Worm (Caenorhabditis elegans) whole organism, L2 larva: ENCODE measurements around the gene K06A4.10.

Source experiments
- C34F6.9 ChIP-seq: fragments of 150-350 bp; optimal IDR thresholded peaks from 2 replicates; lab custom pipeline; 2014; ENCODE audit warnings: missing biosample characterization, missing genetic modification characterization
- F13H6.1 ChIP-seq: sonication (generic microtip); optimal IDR thresholded peaks from 2 replicates; lab custom pipeline; 2016; ENCODE audit warnings: missing genetic modification characterization, missing compliant biosample characterization
- R02D3.7 ChIP-seq: fragments of 150-350 bp; optimal IDR thresholded peaks from 2 replicates; lab custom pipeline; 2014; ENCODE audit warnings: missing biosample characterization, missing genetic modification characterization
- ZK546.5 ChIP-seq: sonication (generic microtip); optimal IDR thresholded peaks from 2 replicates; lab custom pipeline; 2017; ENCODE audit warnings: missing biosample characterization, missing genetic modification characterization
- aly-2 ChIP-seq: fragments of 150-350 bp; optimal IDR thresholded peaks from 2 replicates; lab custom pipeline; 2014; ENCODE audit warnings: missing biosample characterization, missing genetic modification characterization
- blmp-1 ChIP-seq: sonication (generic microtip); optimal IDR thresholded peaks from 2 replicates; lab custom pipeline; 2017; ENCODE audit warnings: missing genetic modification characterization, mild to moderate bottlenecking, missing compliant biosample characterization, antibody characterized with exemption, moderate library complexity; ENCODE audit not compliant: insufficient read depth
- ceh-16 ChIP-seq: fragments of 150-350 bp; optimal IDR thresholded peaks from 2 replicates; lab custom pipeline; 2014; ENCODE audit warnings: missing biosample characterization, missing genetic modification characterization
- ceh-82 ChIP-seq: fragments of 150-350 bp; optimal IDR thresholded peaks from 2 replicates; lab custom pipeline; 2014; ENCODE audit warnings: missing biosample characterization, missing genetic modification characterization
- crh-2 ChIP-seq: sonication (generic microtip); optimal IDR thresholded peaks from 2 replicates; lab custom pipeline; 2017; ENCODE audit warnings: missing biosample characterization, missing genetic modification characterization
- dmd-4 ChIP-seq: sonication (generic microtip); optimal IDR thresholded peaks from 2 replicates; lab custom pipeline; 2017; ENCODE audit warnings: missing biosample characterization, missing genetic modification characterization
- elt-3 ChIP-seq: sonication (generic microtip); optimal IDR thresholded peaks from 2 replicates; lab custom pipeline; 2017; ENCODE audit warnings: missing biosample characterization, missing genetic modification characterization
- fos-1 ChIP-seq: fragments of 150-350 bp; optimal IDR thresholded peaks from 2 replicates; lab custom pipeline; 2014; ENCODE audit warnings: missing biosample characterization, missing genetic modification characterization
- gmeb-1 ChIP-seq: fragments of 150-350 bp; optimal IDR thresholded peaks from 2 replicates; lab custom pipeline; 2014; ENCODE audit warnings: missing biosample characterization, missing genetic modification characterization
- lin-11 ChIP-seq: fragments of 150-350 bp; sonication (generic microtip); optimal IDR thresholded peaks from 2 replicates; lab custom pipeline; 2014; ENCODE audit warnings: missing biosample characterization, missing genetic modification characterization, inconsistent platforms, mixed read lengths
- lin-39 ChIP-seq: fragments of 150-350 bp; optimal IDR thresholded peaks from 2 replicates; lab custom pipeline; 2014; ENCODE audit warnings: missing biosample characterization, missing genetic modification reagents, missing genetic modification characterization
- lsy-2 ChIP-seq, 2 experiments: fragments of 150-350 bp in 1 of 2; sonication (generic microtip) in 1 of 2; optimal IDR thresholded peaks; 2 replicates each; lab custom pipeline; 2014 to 2017; ENCODE audit warnings: missing biosample characterization in 2 of 2, missing genetic modification characterization in 2 of 2
- mdl-1 ChIP-seq, 2 experiments: fragments of 150-350 bp in 1 of 2; sonication (generic microtip) in 1 of 2; optimal IDR thresholded peaks; 2 replicates each; lab custom pipeline; 2017; ENCODE audit warnings: missing biosample characterization in 2 of 2, missing genetic modification characterization in 2 of 2
- nhr-10 ChIP-seq: sonication (generic microtip); optimal IDR thresholded peaks from 2 replicates; lab custom pipeline; 2017; ENCODE audit warnings: missing biosample characterization, missing genetic modification characterization
- nhr-11 ChIP-seq: fragments of 150-350 bp; optimal IDR thresholded peaks from 2 replicates; lab custom pipeline; 2014; ENCODE audit warnings: missing biosample characterization, missing genetic modification characterization
- nhr-12 ChIP-seq: fragments of 150-350 bp; optimal IDR thresholded peaks from 2 replicates; lab custom pipeline; 2014; ENCODE audit warnings: missing biosample characterization, missing genetic modification characterization
- nhr-129 ChIP-seq: fragments of 150-350 bp; optimal IDR thresholded peaks from 2 replicates; lab custom pipeline; 2014; ENCODE audit warnings: missing biosample characterization, missing genetic modification characterization
- nhr-21 ChIP-seq: fragments of 150-350 bp; optimal IDR thresholded peaks from 2 replicates; lab custom pipeline; 2014; ENCODE audit warnings: missing biosample characterization, missing genetic modification characterization
- nhr-25 ChIP-seq: fragments of 150-350 bp; sonication (generic microtip); optimal IDR thresholded peaks from 3 replicates; lab custom pipeline; 2014; ENCODE audit warnings: missing biosample characterization, missing genetic modification characterization
- nhr-6 ChIP-seq: fragments of 150-350 bp; optimal IDR thresholded peaks from 2 replicates; lab custom pipeline; 2014; ENCODE audit warnings: missing biosample characterization, missing genetic modification characterization
- nhr-77 ChIP-seq: fragments of 150-350 bp; optimal IDR thresholded peaks from 2 replicates; lab custom pipeline; 2014; ENCODE audit warnings: missing biosample characterization, missing genetic modification characterization
- peb-1 ChIP-seq: fragments of 150-350 bp; optimal IDR thresholded peaks from 2 replicates; lab custom pipeline; 2014; ENCODE audit warnings: missing biosample characterization, missing genetic modification characterization
- sem-4 ChIP-seq: fragments of 150-350 bp; optimal IDR thresholded peaks from 2 replicates; lab custom pipeline; 2014; ENCODE audit warnings: missing biosample characterization, missing genetic modification reagents, missing genetic modification characterization
- skn-1 ChIP-seq: sonication (generic microtip); optimal IDR thresholded peaks from 2 replicates; lab custom pipeline; 2017; ENCODE audit warnings: missing biosample characterization, missing genetic modification characterization
- sma-3 ChIP-seq: sonication (generic microtip); optimal IDR thresholded peaks from 2 replicates; lab custom pipeline; 2016; ENCODE audit warnings: missing genetic modification reagents, missing genetic modification characterization, missing compliant biosample characterization
- sma-9 ChIP-seq, 2 experiments: fragments of 150-350 bp in 1 of 2; sonication (generic microtip) in 1 of 2; optimal IDR thresholded peaks; 2 replicates each; lab custom pipeline; 2014 to 2016; ENCODE audit warnings: missing genetic modification characterization in 2 of 2, mild to moderate bottlenecking in 1 of 2, missing biosample characterization in 1 of 2, missing compliant biosample characterization in 1 of 2, missing genetic modification reagents in 1 of 2, moderate library complexity in 1 of 2
- unc-39 ChIP-seq: fragments of 150-350 bp; optimal IDR thresholded peaks from 2 replicates; lab custom pipeline; 2014; ENCODE audit warnings: missing biosample characterization, missing genetic modification characterization
- unc-55 ChIP-seq: fragments of 150-350 bp; sonication (generic microtip); optimal IDR thresholded peaks from 3 replicates; lab custom pipeline; 2014; ENCODE audit warnings: missing biosample characterization, missing genetic modification reagents, missing genetic modification characterization
- unc-62 ChIP-seq: fragments of 150-350 bp; optimal IDR thresholded peaks from 2 replicates; lab custom pipeline; 2014; ENCODE audit warnings: missing biosample characterization, missing genetic modification reagents, missing genetic modification characterization
- zag-1 ChIP-seq: fragments of 150-350 bp; optimal IDR thresholded peaks from 2 replicates; lab custom pipeline; 2014; ENCODE audit warnings: missing biosample characterization, missing genetic modification characterization
- ztf-4 ChIP-seq: fragments of 150-350 bp; optimal IDR thresholded peaks from 2 replicates; lab custom pipeline; 2014; ENCODE audit warnings: missing biosample characterization, missing genetic modification characterization

The K06A4.10 gene

DNA sequence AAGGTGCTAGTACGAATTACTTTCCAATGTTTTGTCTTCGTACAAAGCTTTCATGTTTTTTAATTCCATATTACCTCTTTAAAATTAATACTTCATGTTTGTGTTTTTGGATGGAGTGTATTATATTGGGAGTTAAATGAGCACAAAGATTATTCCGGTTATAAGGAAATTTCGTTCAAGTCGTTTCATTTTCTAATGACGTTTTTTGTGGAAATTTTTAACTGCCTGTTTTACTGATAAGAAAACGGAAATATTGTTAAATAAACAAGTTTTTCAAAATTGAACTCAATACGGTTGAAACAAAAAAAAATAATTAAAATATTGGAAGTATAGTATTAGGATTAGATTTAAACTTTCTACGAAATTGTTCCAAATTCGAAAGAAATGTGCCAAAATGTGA, 37.7 kb upstream of the K06A4.10 start:
- TF ChIP-seq blmp-1 (tag; lab: Kevin White, UChicago) = no peak
- peak; percentile 45 for TF ChIP-seq fos-1 (tag; lab: Kevin White, UChicago)

DNA sequence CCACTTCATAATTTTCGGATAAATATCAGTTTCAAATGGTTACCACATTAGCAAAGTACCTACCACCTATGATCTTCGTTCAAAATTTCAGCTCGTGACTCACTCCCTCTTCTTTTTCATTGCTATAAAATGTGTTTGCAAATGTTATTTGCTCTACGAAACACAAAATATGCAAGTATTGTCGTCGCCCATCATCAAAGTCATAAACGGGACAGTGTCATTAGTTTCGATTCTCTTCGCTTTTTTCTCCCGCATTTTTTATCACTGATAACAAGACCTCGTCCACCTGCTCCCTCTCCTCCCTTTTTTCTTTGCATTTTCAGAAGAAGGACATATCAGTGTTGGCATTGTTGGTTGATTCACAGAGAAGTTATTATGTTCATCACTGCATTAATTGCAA, 36.9 kb upstream of the K06A4.10 start, which contains the start of gene C50F4.1:
TSS of gene C50F4.1 (plus strand) at position 324 of the 400 bp plus-strand sequence.
- TF ChIP-seq gmeb-1 (tag; lab: Kevin White, UChicago) = peak; percentile 3
- TF ChIP-seq lin-39 (tag; lab: Kevin White, UChicago) = no peak
- peak; percentile 17 for TF ChIP-seq crh-2 (tag; lab: Kevin White, UChicago)
- TF ChIP-seq zag-1 (tag; lab: Kevin White, UChicago) = no peak
- TF ChIP-seq sma-9 (GFP tag; optimal IDR thresholded peaks at IDR 0.05; lab: Kevin White, UChicago) = peak; percentile 45
- TF ChIP-seq sma-9 (tag; optimal IDR thresholded peaks at IDR 0.05; lab: Kevin White, UChicago) = no peak
- TF ChIP-seq nhr-129 = no peak
- no peak for TF ChIP-seq aly-2 (tag; lab: Kevin White, UChicago)
- TF ChIP-seq fos-1 (tag; lab: Kevin White, UChicago) = peak; percentile 88
- no peak for TF ChIP-seq nhr-77 (tag; lab: Kevin White, UChicago)
- no peak for TF ChIP-seq C34F6.9 (tag; lab: Kevin White, UChicago)
- TF ChIP-seq R02D3.7 (tag; lab: Kevin White, UChicago) = no peak

DNA sequence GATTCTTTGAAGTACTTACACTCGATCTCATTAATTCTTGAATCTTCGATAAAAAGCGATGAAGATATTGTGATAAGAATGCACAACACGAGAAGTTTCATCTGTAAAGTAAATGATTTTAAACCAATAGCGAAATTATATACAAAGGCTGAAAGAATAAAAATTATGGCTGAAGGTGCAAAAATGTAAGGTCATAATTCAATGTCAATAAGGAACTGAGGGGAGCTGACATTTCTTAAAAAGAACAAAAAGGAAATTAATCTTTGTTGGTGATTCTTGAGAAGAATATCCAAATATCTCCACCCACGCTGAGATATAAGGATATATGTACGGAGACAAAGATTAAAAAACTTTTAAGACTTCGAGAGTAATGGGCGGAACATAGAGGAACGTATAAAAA, 34.5 kb upstream of the K06A4.10 start, which contains the start of gene C50F4.9:
TSS of gene C50F4.9 (minus strand) at position 101 of the 400 bp plus-strand sequence.
- no peak for TF ChIP-seq mdl-1 (tag; optimal IDR thresholded peaks at IDR 0.05; lab: Kevin White, UChicago)

DNA sequence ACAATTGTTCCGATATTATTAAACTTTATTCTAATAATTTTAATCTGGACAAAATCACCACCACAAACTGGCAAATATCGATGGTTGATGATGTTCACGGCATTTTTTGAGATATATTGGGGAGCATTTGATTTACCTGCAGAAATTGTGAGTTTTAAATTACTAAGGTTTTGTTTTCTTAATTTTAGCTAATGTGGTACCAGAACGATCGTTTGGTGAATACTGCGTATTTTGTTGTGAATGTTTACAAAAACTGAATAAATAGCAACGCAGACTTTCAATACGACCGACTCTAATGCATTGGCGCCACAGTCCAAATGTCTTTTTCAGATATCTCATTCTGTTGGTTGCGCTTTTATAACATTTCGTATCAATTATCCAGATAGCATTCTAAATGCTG, 32.1 kb upstream of the K06A4.10 start:
- TF ChIP-seq C34F6.9 (tag; lab: Kevin White, UChicago) (no peak), elt-3 (tag; lab: Kevin White, UChicago) (no peak), crh-2 (tag; lab: Kevin White, UChicago) (no peak), lsy-2 (tag; optimal IDR thresholded peaks at IDR 0.05; lab: Kevin White, UChicago) (no peak), F13H6.1 (no peak), nhr-6 (tag; lab: Kevin White, UChicago) (no peak)

DNA sequence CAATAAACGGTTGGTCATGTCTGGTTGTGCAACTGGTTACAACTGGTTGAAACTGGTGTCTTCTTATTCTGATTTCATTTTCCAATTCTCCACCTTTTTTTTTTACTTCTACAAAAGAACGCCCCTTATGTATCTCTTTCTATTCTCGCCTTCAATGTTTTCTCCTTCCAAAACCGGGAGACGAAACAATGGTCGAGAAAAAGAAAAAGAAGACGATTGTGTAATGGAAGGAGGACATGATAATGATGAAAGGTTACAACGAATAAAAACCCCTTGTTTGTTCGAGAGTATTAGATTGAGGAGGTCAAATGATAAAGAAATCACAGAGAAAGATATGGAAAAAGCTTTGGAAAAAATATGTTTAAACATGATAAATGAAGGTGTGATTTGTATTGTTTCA, 29.2 kb upstream of the K06A4.10 start, which contains the start of gene C50F4.8:
TSS of gene C50F4.8 (minus strand) at position 28 of the 400 bp plus-strand sequence.
- TF ChIP-seq nhr-25 (tag; lab: Kevin White, UChicago) = no peak
- no peak for TF ChIP-seq peb-1 (tag; lab: Kevin White, UChicago)
- TF ChIP-seq crh-2 (tag; lab: Kevin White, UChicago) = no peak
- no peak for TF ChIP-seq nhr-10 (tag; lab: Kevin White, UChicago)
- TF ChIP-seq zag-1 (tag; lab: Kevin White, UChicago) = no peak
- no peak for TF ChIP-seq nhr-12 (tag; lab: Kevin White, UChicago)
- no peak for TF ChIP-seq F13H6.1
- no peak for TF ChIP-seq unc-39 (tag; lab: Kevin White, UChicago)
- no peak for TF ChIP-seq nhr-129
- TF ChIP-seq sem-4 (tag; lab: Kevin White, UChicago) = no peak
- no peak for TF ChIP-seq lin-11 (tag; lab: Kevin White, UChicago)
- no peak for TF ChIP-seq lin-39 (tag; lab: Kevin White, UChicago)
- no peak for TF ChIP-seq mdl-1 (tag; optimal IDR thresholded peaks at IDR 0.05; lab: Kevin White, UChicago)
- TF ChIP-seq sma-3 (GFP tag; lab: Kevin White, UChicago) = no peak
- no peak for TF ChIP-seq skn-1
- TF ChIP-seq R02D3.7 (tag; lab: Kevin White, UChicago) = no peak
- TF ChIP-seq nhr-6 (tag; lab: Kevin White, UChicago) = no peak
- no peak for TF ChIP-seq unc-55 (GFP tag; lab: Kevin White, UChicago)
- no peak for TF ChIP-seq ceh-82 (tag; lab: Kevin White, UChicago)
- TF ChIP-seq, all 48 proteins: peak for 0

DNA sequence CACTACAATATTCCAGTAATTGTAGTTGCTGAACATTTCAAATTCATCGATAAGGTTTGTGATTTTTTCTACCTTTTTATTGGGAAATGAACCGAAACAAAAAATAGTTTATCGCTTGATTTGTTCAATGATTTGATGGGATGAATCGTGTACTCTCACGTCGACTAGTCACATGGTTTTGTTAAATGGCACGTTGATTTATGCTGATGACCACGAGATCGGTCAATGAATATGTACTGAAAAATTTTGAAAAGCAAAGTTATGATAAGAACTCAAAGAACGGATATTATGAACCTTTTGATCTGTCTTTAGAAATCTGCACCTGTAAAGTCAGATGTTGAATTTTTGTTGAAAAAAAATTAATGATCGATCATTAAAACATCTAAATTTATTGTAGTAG, 26.7 kb upstream of the K06A4.10 start:
- TF ChIP-seq mdl-1 (tag; optimal IDR thresholded peaks at IDR 0.05; lab: Kevin White, UChicago) (peak in 1 of 2 experiments; percentile 40), unc-62 (GFP tag; lab: Kevin White, UChicago) (no peak), zag-1 (tag; lab: Kevin White, UChicago) (no peak), crh-2 (tag; lab: Kevin White, UChicago) (peak; percentile 78), sma-3 (GFP tag; lab: Kevin White, UChicago) (peak; percentile 69), nhr-77 (tag; lab: Kevin White, UChicago) (no peak), sma-9 (GFP tag; optimal IDR thresholded peaks at IDR 0.05; lab: Kevin White, UChicago) (peak; percentile 96), sma-9 (tag; optimal IDR thresholded peaks at IDR 0.05; lab: Kevin White, UChicago) (no peak), F13H6.1 (no peak), nhr-6 (tag; lab: Kevin White, UChicago) (peak; percentile 62), nhr-11 (tag; lab: Kevin White, UChicago) (no peak), dmd-4 (tag; lab: Kevin White, UChicago) (no peak), peb-1 (tag; lab: Kevin White, UChicago) (no peak), gmeb-1 (tag; lab: Kevin White, UChicago) (peak; percentile 55), ceh-16 (tag; lab: Kevin White, UChicago) (no peak), ZK546.5 (no peak), nhr-21 (tag; lab: Kevin White, UChicago) (peak; percentile 97), ztf-4 (tag; lab: Kevin White, UChicago) (no peak), blmp-1 (tag; lab: Kevin White, UChicago) (peak; percentile 74), nhr-129 (peak; percentile 63), lsy-2 (tag; optimal IDR thresholded peaks at IDR 0.05; lab: Kevin White, UChicago) (peak in 1 of 2 experiments; percentile 31), nhr-25 (tag; lab: Kevin White, UChicago) (peak; percentile 71)
